1 fruit fly cellular context compared by ENCODE assay signal in genomic region chr3L:16587994-16588622, dm6.
TF ChIP-seq lines count a peak whose summit lies in the region.

No protein-coding gene starts in this region.

TF ChIP-seq in whole organism, embryonic, 481 proteins besides CTCF, POLR2A, EP300 and RAD21 (continued from another document):
- TF ChIP-seq danr (GFP tag; IDR thresholded peaks at IDR 0.05; lab: Robert Waterston, UW) (no peak), Trl (optimal IDR thresholded peaks at IDR 0.05; lab: Kevin White, UChicago) (no peak), Trl (GFP tag; optimal IDR thresholded peaks at IDR 0.05; lab: Kevin White, UChicago) (peak; percentile 42), CG8359 (GFP tag; optimal IDR thresholded peaks at IDR 0.05; lab: Kevin White, UChicago; ENCODE audit: borderline replicate concordance) (no peak), tio (GFP tag; optimal IDR thresholded peaks at IDR 0.05; lab: Kevin White, UChicago) (no peak), CG3281 (GFP tag; optimal IDR thresholded peaks at IDR 0.05; lab: Kevin White, UChicago) (peak; percentile 34), CG4424 (GFP tag; optimal IDR thresholded peaks at IDR 0.05; lab: Kevin White, UChicago) (peak; percentile 16), Elba2 (GFP tag; optimal IDR thresholded peaks at IDR 0.05; lab: Kevin White, UChicago) (peak; percentile 54), chinmo (GFP tag; IDR thresholded peaks at IDR 0.05; lab: Robert Waterston, UW; ENCODE audit: partially characterized antibody) (peak; percentile 82; the same call in 2 of the 4 replicates), knrl (GFP tag; IDR thresholded peaks at IDR 0.05; lab: Robert Waterston, UW; ENCODE audit: partially characterized antibody) (peak; percentile 96), CG10366 (GFP tag; IDR thresholded peaks at IDR 0.05; lab: Robert Waterston, UW) (peak; percentile 55), zen2 (GFP tag; IDR thresholded peaks at IDR 0.05; lab: Robert Waterston, UW; ENCODE audit: partially characterized antibody) (peak; percentile 87; the same call in 2 of the 3 replicates), CG14667 (GFP tag; IDR thresholded peaks at IDR 0.05; lab: Robert Waterston, UW) (peak; percentile 36; the same call in 1 of the 2 replicates), D (optimal IDR thresholded peaks at IDR 0.05; lab: Kevin White, UChicago) (peak; percentile 98), D (GFP tag; optimal IDR thresholded peaks at IDR 0.05; lab: Kevin White, UChicago) (peak; percentile 16), Sox100B (GFP tag; optimal IDR thresholded peaks at IDR 0.05; lab: Kevin White, UChicago) (no peak), row (GFP tag; IDR thresholded peaks at IDR 0.05; lab: Robert Waterston, UW) (peak; percentile 94), pros (GFP tag; optimal IDR thresholded peaks at IDR 0.05; lab: Kevin White, UChicago) (no peak), sc (optimal IDR thresholded peaks at IDR 0.05; lab: Kevin White, UChicago) (no peak), sc (GFP tag; optimal IDR thresholded peaks at IDR 0.05; lab: Kevin White, UChicago) (peak; percentile 11), gem (tag; optimal IDR thresholded peaks at IDR 0.05; lab: Kevin White, UChicago) (peak; percentile 72), Atf3 (GFP tag; optimal IDR thresholded peaks at IDR 0.05; lab: Kevin White, UChicago) (peak; percentile 32), MTF-1 (GFP tag; optimal IDR thresholded peaks at IDR 0.05; lab: Kevin White, UChicago; ENCODE audit: borderline replicate concordance) (no peak), CG2678 (tag; optimal IDR thresholded peaks at IDR 0.05; lab: Kevin White, UChicago) (peak; percentile 70), cwo (GFP tag; optimal IDR thresholded peaks at IDR 0.05; lab: Kevin White, UChicago) (peak; percentile 24), MESR4 (GFP tag; optimal IDR thresholded peaks at IDR 0.05; lab: Kevin White, UChicago) (no peak), CG7786 (GFP tag; optimal IDR thresholded peaks at IDR 0.05; lab: Kevin White, UChicago) (peak; percentile 67), Bdp1 (GFP tag; optimal IDR thresholded peaks at IDR 0.05; lab: Kevin White, UChicago) (peak; percentile 64), bowl (GFP tag; IDR thresholded peaks at IDR 0.05; lab: Robert Waterston, UW) (no peak), CG10274 (GFP tag; optimal IDR thresholded peaks at IDR 0.05; lab: Kevin White, UChicago) (no peak), CoRest (tag; optimal IDR thresholded peaks at IDR 0.05; lab: Kevin White, UChicago) (peak; percentile 74), tin (GFP tag; optimal IDR thresholded peaks at IDR 0.05; lab: Kevin White, UChicago) (peak; percentile 60), CG2202 (tag; optimal IDR thresholded peaks at IDR 0.05; lab: Kevin White, UChicago) (no peak), CG8924 (tag; optimal IDR thresholded peaks at IDR 0.05; lab: Kevin White, UChicago) (peak; percentile 72), CG6854 (GFP tag; optimal IDR thresholded peaks at IDR 0.05; lab: Kevin White, UChicago) (no peak)
